Worm (Caenorhabditis elegans) whole organism, L2 larva: ENCODE data around the gene acr-2.

ENCODE experiments used
- C34F6.9 ChIP-seq: fragments of 150-350 bp; optimal IDR thresholded peaks from 2 replicates; lab custom pipeline; 2014; ENCODE audit warnings: missing biosample characterization, missing genetic modification characterization
- F13H6.1 ChIP-seq: sonication (generic microtip); optimal IDR thresholded peaks from 2 replicates; lab custom pipeline; 2016; ENCODE audit warnings: missing genetic modification characterization, missing compliant biosample characterization
- R02D3.7 ChIP-seq: fragments of 150-350 bp; optimal IDR thresholded peaks from 2 replicates; lab custom pipeline; 2014; ENCODE audit warnings: missing biosample characterization, missing genetic modification characterization
- Y55F3AM.14 ChIP-seq: fragments of 200-800 bp; sonication (Bioruptor generic); optimal IDR thresholded peaks from 2 replicates; lab custom pipeline; 2018; ENCODE audit warnings: mild to moderate bottlenecking, missing genetic modification characterization, missing compliant biosample characterization
- ZK546.5 ChIP-seq: sonication (generic microtip); optimal IDR thresholded peaks from 2 replicates; lab custom pipeline; 2017; ENCODE audit warnings: missing biosample characterization, missing genetic modification characterization
- alr-1 ChIP-seq: fragments of 150-350 bp; optimal IDR thresholded peaks from 2 replicates; lab custom pipeline; 2014; ENCODE audit warnings: missing biosample characterization, missing genetic modification characterization
- aly-2 ChIP-seq: fragments of 150-350 bp; optimal IDR thresholded peaks from 2 replicates; lab custom pipeline; 2014; ENCODE audit warnings: missing biosample characterization, missing genetic modification characterization
- ama-1 ChIP-seq: fragments of 150-350 bp; optimal IDR thresholded peaks from 2 replicates; lab custom pipeline; 2018; ENCODE audit warnings: inconsistent platforms
- blmp-1 ChIP-seq: sonication (generic microtip); optimal IDR thresholded peaks from 2 replicates; lab custom pipeline; 2017; ENCODE audit warnings: missing genetic modification characterization, mild to moderate bottlenecking, missing compliant biosample characterization, antibody characterized with exemption, moderate library complexity; ENCODE audit not compliant: insufficient read depth
- ceh-16 ChIP-seq: fragments of 150-350 bp; optimal IDR thresholded peaks from 2 replicates; lab custom pipeline; 2014; ENCODE audit warnings: missing biosample characterization, missing genetic modification characterization
- ceh-82 ChIP-seq: fragments of 150-350 bp; optimal IDR thresholded peaks from 2 replicates; lab custom pipeline; 2014; ENCODE audit warnings: missing biosample characterization, missing genetic modification characterization
- crh-2 ChIP-seq: sonication (generic microtip); optimal IDR thresholded peaks from 2 replicates; lab custom pipeline; 2017; ENCODE audit warnings: missing biosample characterization, missing genetic modification characterization
- dmd-4 ChIP-seq: sonication (generic microtip); optimal IDR thresholded peaks from 2 replicates; lab custom pipeline; 2017; ENCODE audit warnings: missing biosample characterization, missing genetic modification characterization
- egl-27 ChIP-seq: sonication (generic microtip); optimal IDR thresholded peaks from 3 replicates; lab custom pipeline; 2017; ENCODE audit warnings: missing biosample characterization, missing genetic modification reagents, missing genetic modification characterization
- elt-1 ChIP-seq: fragments of 150-350 bp; optimal IDR thresholded peaks from 2 replicates; lab custom pipeline; 2014; ENCODE audit warnings: missing biosample characterization, missing genetic modification characterization
- elt-3 ChIP-seq: sonication (generic microtip); optimal IDR thresholded peaks from 2 replicates; lab custom pipeline; 2017; ENCODE audit warnings: missing biosample characterization, missing genetic modification characterization
- fos-1 ChIP-seq: fragments of 150-350 bp; optimal IDR thresholded peaks from 2 replicates; lab custom pipeline; 2014; ENCODE audit warnings: missing biosample characterization, missing genetic modification characterization
- gmeb-1 ChIP-seq: fragments of 150-350 bp; optimal IDR thresholded peaks from 2 replicates; lab custom pipeline; 2014; ENCODE audit warnings: missing biosample characterization, missing genetic modification characterization
- lin-11 ChIP-seq: fragments of 150-350 bp; sonication (generic microtip); optimal IDR thresholded peaks from 2 replicates; lab custom pipeline; 2014; ENCODE audit warnings: missing biosample characterization, missing genetic modification characterization, inconsistent platforms, mixed read lengths
- lin-13 ChIP-seq: fragments of 150-350 bp; optimal IDR thresholded peaks from 2 replicates; lab custom pipeline; 2014; ENCODE audit warnings: missing biosample characterization, missing genetic modification reagents, missing genetic modification characterization
- lin-39 ChIP-seq: fragments of 150-350 bp; optimal IDR thresholded peaks from 2 replicates; lab custom pipeline; 2014; ENCODE audit warnings: missing biosample characterization, missing genetic modification reagents, missing genetic modification characterization
- lsy-2 ChIP-seq, 2 experiments: fragments of 150-350 bp in 1 of 2; sonication (generic microtip) in 1 of 2; optimal IDR thresholded peaks; 2 replicates each; lab custom pipeline; 2014 to 2017; ENCODE audit warnings: missing biosample characterization in 2 of 2, missing genetic modification characterization in 2 of 2
- mab-5 ChIP-seq: fragments of 150-350 bp; optimal IDR thresholded peaks from 2 replicates; lab custom pipeline; 2014; ENCODE audit warnings: missing biosample characterization, missing genetic modification characterization
- mbf-1 ChIP-seq: sonication (generic microtip); optimal IDR thresholded peaks from 2 replicates; lab custom pipeline; 2017; ENCODE audit warnings: missing biosample characterization, missing genetic modification characterization
- mdl-1 ChIP-seq, 2 experiments: fragments of 150-350 bp in 1 of 2; sonication (generic microtip) in 1 of 2; optimal IDR thresholded peaks; 2 replicates each; lab custom pipeline; 2017; ENCODE audit warnings: missing biosample characterization in 2 of 2, missing genetic modification characterization in 2 of 2
- nhr-10 ChIP-seq: sonication (generic microtip); optimal IDR thresholded peaks from 2 replicates; lab custom pipeline; 2017; ENCODE audit warnings: missing biosample characterization, missing genetic modification characterization
- nhr-11 ChIP-seq: fragments of 150-350 bp; optimal IDR thresholded peaks from 2 replicates; lab custom pipeline; 2014; ENCODE audit warnings: missing biosample characterization, missing genetic modification characterization
- nhr-12 ChIP-seq: fragments of 150-350 bp; optimal IDR thresholded peaks from 2 replicates; lab custom pipeline; 2014; ENCODE audit warnings: missing biosample characterization, missing genetic modification characterization
- nhr-129 ChIP-seq: fragments of 150-350 bp; optimal IDR thresholded peaks from 2 replicates; lab custom pipeline; 2014; ENCODE audit warnings: missing biosample characterization, missing genetic modification characterization
- nhr-21 ChIP-seq: fragments of 150-350 bp; optimal IDR thresholded peaks from 2 replicates; lab custom pipeline; 2014; ENCODE audit warnings: missing biosample characterization, missing genetic modification characterization
- nhr-23 ChIP-seq: fragments of 150-350 bp; optimal IDR thresholded peaks from 2 replicates; lab custom pipeline; 2014; ENCODE audit warnings: missing biosample characterization, missing genetic modification reagents, missing genetic modification characterization
- nhr-237 ChIP-seq: fragments of 150-350 bp; optimal IDR thresholded peaks from 2 replicates; lab custom pipeline; 2014; ENCODE audit warnings: missing biosample characterization, missing genetic modification characterization
- nhr-25 ChIP-seq: fragments of 150-350 bp; sonication (generic microtip); optimal IDR thresholded peaks from 3 replicates; lab custom pipeline; 2014; ENCODE audit warnings: missing biosample characterization, missing genetic modification characterization
- nhr-6 ChIP-seq: fragments of 150-350 bp; optimal IDR thresholded peaks from 2 replicates; lab custom pipeline; 2014; ENCODE audit warnings: missing biosample characterization, missing genetic modification characterization
- nhr-77 ChIP-seq: fragments of 150-350 bp; optimal IDR thresholded peaks from 2 replicates; lab custom pipeline; 2014; ENCODE audit warnings: missing biosample characterization, missing genetic modification characterization
- peb-1 ChIP-seq: fragments of 150-350 bp; optimal IDR thresholded peaks from 2 replicates; lab custom pipeline; 2014; ENCODE audit warnings: missing biosample characterization, missing genetic modification characterization
- sem-4 ChIP-seq: fragments of 150-350 bp; optimal IDR thresholded peaks from 2 replicates; lab custom pipeline; 2014; ENCODE audit warnings: missing biosample characterization, missing genetic modification reagents, missing genetic modification characterization
- skn-1 ChIP-seq: sonication (generic microtip); optimal IDR thresholded peaks from 2 replicates; lab custom pipeline; 2017; ENCODE audit warnings: missing biosample characterization, missing genetic modification characterization
- sma-3 ChIP-seq: sonication (generic microtip); optimal IDR thresholded peaks from 2 replicates; lab custom pipeline; 2016; ENCODE audit warnings: missing genetic modification reagents, missing genetic modification characterization, missing compliant biosample characterization
- sma-9 ChIP-seq, 2 experiments: fragments of 150-350 bp in 1 of 2; sonication (generic microtip) in 1 of 2; optimal IDR thresholded peaks; 2 replicates each; lab custom pipeline; 2014 to 2016; ENCODE audit warnings: missing genetic modification characterization in 2 of 2, mild to moderate bottlenecking in 1 of 2, missing biosample characterization in 1 of 2, missing compliant biosample characterization in 1 of 2, missing genetic modification reagents in 1 of 2, moderate library complexity in 1 of 2
- snpc-4 ChIP-seq: fragments of 150-350 bp; optimal IDR thresholded peaks from 2 replicates; lab custom pipeline; 2014; ENCODE audit warnings: missing biosample characterization, missing genetic modification characterization
- unc-39 ChIP-seq: fragments of 150-350 bp; optimal IDR thresholded peaks from 2 replicates; lab custom pipeline; 2014; ENCODE audit warnings: missing biosample characterization, missing genetic modification characterization
- unc-55 ChIP-seq: fragments of 150-350 bp; sonication (generic microtip); optimal IDR thresholded peaks from 3 replicates; lab custom pipeline; 2014; ENCODE audit warnings: missing biosample characterization, missing genetic modification reagents, missing genetic modification characterization
- unc-62 ChIP-seq: fragments of 150-350 bp; optimal IDR thresholded peaks from 2 replicates; lab custom pipeline; 2014; ENCODE audit warnings: missing biosample characterization, missing genetic modification reagents, missing genetic modification characterization
- zag-1 ChIP-seq: fragments of 150-350 bp; optimal IDR thresholded peaks from 2 replicates; lab custom pipeline; 2014; ENCODE audit warnings: missing biosample characterization, missing genetic modification characterization
- ztf-1 ChIP-seq: fragments of 200-800 bp; sonication (Bioruptor generic); conservative IDR thresholded peaks from 2 replicates; pipeline ENCODE4 v1.3.6; 2022; ENCODE audit warnings: missing genetic modification characterization, missing compliant biosample characterization
- ztf-11 ChIP-seq: sonication (generic microtip); optimal IDR thresholded peaks from 2 replicates; lab custom pipeline; 2017; ENCODE audit warnings: missing biosample characterization, missing genetic modification characterization
- ztf-4 ChIP-seq: fragments of 150-350 bp; optimal IDR thresholded peaks from 2 replicates; lab custom pipeline; 2014; ENCODE audit warnings: missing biosample characterization, missing genetic modification characterization

Gene acr-2

ce11 chrX:6742011-6742683 lies 39.8 kb downstream of the acr-2 start, which contains the start of gene mdl-1:
mdl-1 (plus strand) TSS chrX:6742351.
- TF ChIP-seq mdl-1 (tag; optimal IDR thresholded peaks at IDR 0.05; lab: Kevin White, UChicago): peak; percentile 100
- no peak for TF ChIP-seq aly-2 (tag; lab: Kevin White, UChicago)
- no peak for TF ChIP-seq dmd-4 (tag; lab: Kevin White, UChicago)
- TF ChIP-seq lsy-2 (tag; optimal IDR thresholded peaks at IDR 0.05; lab: Kevin White, UChicago): peak; percentile 30 to 75
- TF ChIP-seq mbf-1 (tag; lab: Kevin White, UChicago): no peak
- peak; percentile 87 for TF ChIP-seq ztf-4 (tag; lab: Kevin White, UChicago)
- peak; percentile 52 for TF ChIP-seq ceh-82 (tag; lab: Kevin White, UChicago)
- peak; percentile 94 for TF ChIP-seq crh-2 (tag; lab: Kevin White, UChicago)
- peak; percentile 64 for TF ChIP-seq gmeb-1
- peak; percentile 97 for TF ChIP-seq F13H6.1
- TF ChIP-seq elt-3: no peak
- TF ChIP-seq nhr-11: no peak
- TF ChIP-seq unc-39 (tag; lab: Kevin White, UChicago): no peak
- peak; percentile 82 for TF ChIP-seq fos-1 (tag; lab: Kevin White, UChicago)
- TF ChIP-seq ztf-1: no peak
- TF ChIP-seq nhr-25 (tag; lab: Kevin White, UChicago): peak; percentile 93
- peak; percentile 84 for TF ChIP-seq lin-13 (GFP tag; lab: Kevin White, UChicago)
- peak; percentile 70 for TF ChIP-seq sem-4
- peak; percentile 93 for TF ChIP-seq ceh-16 (tag; lab: Kevin White, UChicago)
- peak; percentile 100 for TF ChIP-seq sma-9 (GFP tag; optimal IDR thresholded peaks at IDR 0.05; lab: Kevin White, UChicago)
- TF ChIP-seq sma-9 (tag; optimal IDR thresholded peaks at IDR 0.05; lab: Kevin White, UChicago): peak; percentile 97
- no peak for TF ChIP-seq skn-1
- TF ChIP-seq nhr-10 (tag; lab: Kevin White, UChicago): no peak
- TF ChIP-seq alr-1 (tag; lab: Kevin White, UChicago): no peak
- TF ChIP-seq nhr-23 (tag; lab: Kevin White, UChicago): no peak
- no peak for TF ChIP-seq peb-1 (tag; lab: Kevin White, UChicago)
- TF ChIP-seq mab-5 (tag; lab: Kevin White, UChicago): peak; percentile 70
- TF ChIP-seq ama-1 (lab: Kevin White, UChicago): peak; percentile 92
- peak; percentile 73 for TF ChIP-seq snpc-4 (tag; lab: Kevin White, UChicago)
- peak; percentile 37 for TF ChIP-seq lin-39 (tag; lab: Kevin White, UChicago)
- peak; percentile 10 for TF ChIP-seq unc-62 (GFP tag; lab: Kevin White, UChicago)
- TF ChIP-seq nhr-21 (tag; lab: Kevin White, UChicago): peak; percentile 91
- TF ChIP-seq nhr-12: no peak
- peak; percentile 82 for TF ChIP-seq lin-11 (tag; lab: Kevin White, UChicago)
- peak; percentile 18 for TF ChIP-seq ZK546.5 (tag; lab: Kevin White, UChicago)
- TF ChIP-seq R02D3.7: no peak
- TF ChIP-seq ztf-11 (tag; lab: Kevin White, UChicago): no peak
- TF ChIP-seq nhr-77 (tag; lab: Kevin White, UChicago): no peak
- peak; percentile 93 for TF ChIP-seq zag-1
- TF ChIP-seq unc-55: peak; percentile 65
- peak; percentile 8 for TF ChIP-seq elt-1 (tag; lab: Kevin White, UChicago)
- TF ChIP-seq blmp-1 (tag; lab: Kevin White, UChicago): peak; percentile 87
- TF ChIP-seq nhr-237 (tag; lab: Kevin White, UChicago): no peak
- peak; percentile 84 for TF ChIP-seq egl-27 (tag; lab: Kevin White, UChicago)
- TF ChIP-seq C34F6.9 (tag; lab: Kevin White, UChicago): peak; percentile 84
- TF ChIP-seq nhr-129 (tag; lab: Kevin White, UChicago): peak; percentile 93
- TF ChIP-seq Y55F3AM.14 (GFP tag; lab: Kevin White, UChicago): peak; percentile 83
- TF ChIP-seq nhr-6: peak; percentile 65
- TF ChIP-seq sma-3 (GFP tag; lab: Kevin White, UChicago): peak; percentile 3
